Fruit fly (Drosophila melanogaster) Kc167 (cell line): ENCODE results near the gene dome.

Source experiments
- Myc ChIP-seq: fragments of >200 bp; optimal IDR thresholded peaks from 2 replicates; lab custom pipeline; 2017; ENCODE audit warnings: missing external identifiers
- Sin3A ChIP-seq: fragments of >200 bp; optimal IDR thresholded peaks from 2 replicates; lab custom pipeline; 2018; ENCODE audit warnings: missing external identifiers
- psq ChIP-seq: fragments of >200 bp; optimal IDR thresholded peaks from 2 replicates; lab custom pipeline; 2017; ENCODE audit warnings: missing external identifiers
- ttk ChIP-seq: sonication (Bioruptor generic); optimal IDR thresholded peaks from 2 replicates; lab custom pipeline; 2017; ENCODE audit warnings: missing external identifiers

DNA sequence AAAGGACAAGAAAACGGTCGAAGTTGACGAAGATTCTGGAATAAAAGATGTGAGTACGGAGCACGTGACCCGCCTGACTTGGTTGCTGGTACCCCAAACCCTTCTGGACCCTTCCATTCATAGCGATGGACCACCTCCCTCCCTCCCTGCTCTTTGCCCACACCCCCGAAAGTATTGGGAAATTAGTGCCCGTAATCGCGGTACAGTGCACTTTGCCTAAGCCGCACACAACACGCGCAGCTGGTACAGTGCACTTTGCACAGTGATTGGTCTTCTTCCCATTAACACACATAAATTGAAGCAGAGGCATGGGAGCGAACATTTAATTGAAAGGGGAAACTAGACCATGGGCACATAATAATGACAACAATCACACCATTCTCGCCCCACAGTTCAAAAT lies 730 bp upstream of the dome start:
- no peak for TF ChIP-seq Sin3A
- no peak for TF ChIP-seq ttk
- no peak for TF ChIP-seq psq (lab: Kevin White, UChicago)
- TF ChIP-seq Myc (lab: Kevin White, UChicago) = no peak
